Fruit fly (Drosophila melanogaster) whole organism, embryonic: ENCODE data around the gene sau.

Experiments used
- CG13287 ChIP-seq: fragments of 200-800 bp; sonication (Bioruptor generic); IDR thresholded peaks from 2 replicates; pipeline ENCODE4 v1.3.6; 2022; ENCODE audit warnings: missing biosample characterization, missing genetic modification characterization; ENCODE audit not compliant: partially characterized antibody
- CG13296 ChIP-seq: fragments of 200-800 bp; sonication (Bioruptor generic); optimal IDR thresholded peaks from 3 replicates; lab custom pipeline; 2018; ENCODE audit warnings: missing biosample characterization, mild to moderate bottlenecking, missing genetic modification characterization
- CG13624 ChIP-seq: fragments of 200-800 bp; sonication (Bioruptor generic); optimal IDR thresholded peaks from 2 replicates; lab custom pipeline; 2016; ENCODE audit warnings: missing biosample characterization, missing genetic modification characterization
- CG14860 ChIP-seq: fragments of 200-800 bp; sonication (Bioruptor generic); IDR thresholded peaks from 3 replicates; pipeline ENCODE4 v1.3.6; 2022; ENCODE audit warnings: missing biosample characterization, missing genetic modification characterization; ENCODE audit not compliant: partially characterized antibody
- CG15601 ChIP-seq: fragments of 200-800 bp; sonication (Bioruptor generic); optimal IDR thresholded peaks from 3 replicates; lab custom pipeline; 2019; ENCODE audit warnings: missing biosample characterization, mild to moderate bottlenecking, missing genetic modification characterization, moderate library complexity
- CG18599 ChIP-seq: fragments of 200-800 bp; sonication (Bioruptor generic); optimal IDR thresholded peaks from 3 replicates; lab custom pipeline; 2017; ENCODE audit warnings: missing biosample characterization, missing genetic modification characterization, mild to moderate bottlenecking, moderate library complexity, missing genetic modification reagents
- CG2120 ChIP-seq: fragments of 200-800 bp; sonication (Bioruptor generic); optimal IDR thresholded peaks from 3 replicates; lab custom pipeline; 2016; ENCODE audit warnings: missing biosample characterization, missing genetic modification characterization
- CG2678 ChIP-seq: fragments of 200-800 bp; sonication (Bioruptor generic); optimal IDR thresholded peaks from 3 replicates; lab custom pipeline; 2019; ENCODE audit warnings: missing biosample characterization, mild to moderate bottlenecking, missing genetic modification characterization, moderate library complexity
- CG31365 ChIP-seq: fragments of 200-800 bp; sonication (Bioruptor generic); optimal IDR thresholded peaks from 2 replicates; lab custom pipeline; 2018; ENCODE audit warnings: missing biosample characterization, mild to moderate bottlenecking, missing genetic modification characterization
- CG31441 ChIP-seq: fragments of 200-800 bp; sonication (Bioruptor generic); IDR thresholded peaks from 2 replicates; pipeline ENCODE4 v1.3.6; 2022; ENCODE audit warnings: missing biosample characterization, missing genetic modification characterization
- CG32532 ChIP-seq: fragments of 200-800 bp; sonication (Bioruptor generic); IDR thresholded peaks from 2 replicates; pipeline ENCODE4 v1.3.6; 2022; ENCODE audit warnings: missing biosample characterization, missing genetic modification characterization
- CG34376 ChIP-seq: fragments of 200-800 bp; sonication (Bioruptor generic); optimal IDR thresholded peaks from 2 replicates; lab custom pipeline; 2018; ENCODE audit warnings: missing biosample characterization, mild to moderate bottlenecking, missing genetic modification characterization
- CG6791 ChIP-seq: fragments of 200-800 bp; sonication (Bioruptor generic); IDR thresholded peaks from 3 replicates; pipeline ENCODE4 v1.3.6; 2022; ENCODE audit warnings: missing biosample characterization, missing genetic modification characterization; ENCODE audit not compliant: partially characterized antibody
- CG9609 ChIP-seq: fragments of 200-800 bp; sonication (Bioruptor generic); optimal IDR thresholded peaks from 3 replicates; lab custom pipeline; 2016; ENCODE audit warnings: missing biosample characterization, missing genetic modification characterization
- Dfd ChIP-seq, 2 experiments: fragments of >200 bp; optimal IDR thresholded peaks; 2 replicates each; lab custom pipeline; 2017; ENCODE audit warnings: missing biosample characterization in 2 of 2, missing genetic modification characterization in 2 of 2
- Doc3 ChIP-seq: fragments of 200-800 bp; sonication (Bioruptor generic); IDR thresholded peaks from 3 replicates; pipeline ENCODE4 v1.3.6; 2022; ENCODE audit warnings: missing biosample characterization, missing genetic modification characterization; ENCODE audit not compliant: partially characterized antibody
- Hr51 ChIP-seq, 2 experiments: fragments of 200-800 bp; sonication (Bioruptor generic); optimal IDR thresholded peaks; 2 replicates in 1 of 2; 3 replicates in 1 of 2; lab custom pipeline; 2016 to 2018; ENCODE audit warnings: missing biosample characterization in 2 of 2, missing genetic modification characterization in 2 of 2, mild to moderate bottlenecking in 1 of 2, moderate library complexity in 1 of 2
- MESR4 ChIP-seq: fragments of 200-800 bp; sonication (Bioruptor generic); optimal IDR thresholded peaks from 2 replicates; lab custom pipeline; 2018; ENCODE audit warnings: missing biosample characterization, mild to moderate bottlenecking, missing genetic modification characterization, moderate library complexity
- Med ChIP-seq: fragments of 200-800 bp; sonication (Bioruptor generic); peaks from one replicate; lab custom pipeline; 2016; ENCODE audit warnings: missing biosample characterization, missing genetic modification characterization, mild to moderate bottlenecking, inconsistent platforms, moderate library complexity
- Scr ChIP-seq: fragments of 200-800 bp; sonication (Bioruptor generic); IDR thresholded peaks from 2 replicates; pipeline ENCODE4 v1.3.6; 2022; ENCODE audit warnings: missing biosample characterization, missing genetic modification characterization; ENCODE audit not compliant: partially characterized antibody
- Usf ChIP-seq: fragments of 200-800 bp; sonication (Bioruptor generic); optimal IDR thresholded peaks from 2 replicates; lab custom pipeline; 2017; ENCODE audit warnings: missing genotype, missing biosample characterization, missing genetic modification characterization
- abd-A ChIP-seq: fragments of 200-800 bp; sonication (Bioruptor generic); optimal IDR thresholded peaks from 3 replicates; lab custom pipeline; 2019; ENCODE audit warnings: missing biosample characterization, mild to moderate bottlenecking, missing genetic modification characterization, moderate library complexity
- bcd ChIP-seq: fragments of 200-800 bp; sonication (Bioruptor generic); optimal IDR thresholded peaks from 2 replicates; lab custom pipeline; 2017; ENCODE audit warnings: missing biosample characterization, mild to moderate bottlenecking, missing genetic modification characterization
- crp ChIP-seq, 2 experiments: fragments of 200-800 bp; sonication (Bioruptor generic); optimal IDR thresholded peaks; 2 replicates in 1 of 2; 3 replicates in 1 of 2; lab custom pipeline; 2017; ENCODE audit warnings: missing biosample characterization in 2 of 2, missing genetic modification characterization in 2 of 2, mild to moderate bottlenecking in 1 of 2, moderate library complexity in 1 of 2
- ewg ChIP-seq: fragments of 200-800 bp; sonication (Bioruptor generic); optimal IDR thresholded peaks from 3 replicates; lab custom pipeline; 2017; ENCODE audit warnings: mild to moderate bottlenecking, missing biosample characterization, missing genetic modification reagents, missing genetic modification characterization
- fd102C ChIP-seq: fragments of 200-800 bp; sonication (Bioruptor generic); optimal IDR thresholded peaks from 2 replicates; lab custom pipeline; 2018; ENCODE audit warnings: missing biosample characterization, mild to moderate bottlenecking, missing genetic modification characterization, moderate library complexity
- grau ChIP-seq: fragments of 200-800 bp; optimal IDR thresholded peaks from 3 replicates; lab custom pipeline; 2019; ENCODE audit warnings: missing biosample characterization, mild to moderate bottlenecking, missing genetic modification characterization, moderate library complexity
- inv ChIP-seq: fragments of 200-800 bp; sonication (Bioruptor generic); IDR thresholded peaks from 2 replicates; pipeline ENCODE4 v1.3.6; 2022; ENCODE audit warnings: missing biosample characterization, missing genetic modification characterization; ENCODE audit not compliant: partially characterized antibody
- jumu ChIP-seq: fragments of 200-800 bp; sonication (Bioruptor generic); optimal IDR thresholded peaks from 3 replicates; lab custom pipeline; 2016; ENCODE audit warnings: missing biosample characterization, missing genetic modification characterization
- knrl ChIP-seq: fragments of 200-800 bp; sonication (Bioruptor generic); IDR thresholded peaks from 3 replicates; pipeline ENCODE4 v1.3.6; 2022; ENCODE audit warnings: missing biosample characterization, missing genetic modification characterization; ENCODE audit not compliant: partially characterized antibody
- lbe ChIP-seq: fragments of 200-800 bp; sonication (Bioruptor generic); optimal IDR thresholded peaks from 2 replicates; lab custom pipeline; 2016; ENCODE audit warnings: missing biosample characterization, mild to moderate bottlenecking, missing genetic modification characterization
- mirr ChIP-seq: fragments of 200-800 bp; sonication (Bioruptor generic); optimal IDR thresholded peaks from 3 replicates; lab custom pipeline; 2018; ENCODE audit warnings: missing biosample characterization, mild to moderate bottlenecking, missing genetic modification characterization
- nmo ChIP-seq: fragments of 200-800 bp; sonication (Bioruptor generic); optimal IDR thresholded peaks from 2 replicates; lab custom pipeline; 2018; ENCODE audit warnings: missing biosample characterization, mild to moderate bottlenecking, missing genetic modification characterization, moderate library complexity
- row ChIP-seq: fragments of 200-800 bp; sonication (Bioruptor generic); IDR thresholded peaks from 3 replicates; pipeline ENCODE4 v1.3.6; 2022; ENCODE audit warnings: missing biosample characterization, missing genetic modification characterization
- sc ChIP-seq, 3 experiments: fragments of >200 bp in 2 of 3; fragments of 200-800 bp in 1 of 3; sonication (Bioruptor generic) in 1 of 3; optimal IDR thresholded peaks; 2 replicates in 2 of 3; 3 replicates in 1 of 3; lab custom pipeline; 2017; ENCODE audit warnings: mild to moderate bottlenecking in 1 of 3, missing biosample characterization in 1 of 3, missing genetic modification characterization in 1 of 3, missing genetic modification reagents in 1 of 3
- sens ChIP-seq: fragments of 200-800 bp; sonication (Bioruptor generic); peaks from one replicate; lab custom pipeline; 2016; ENCODE audit warnings: missing biosample characterization, missing genetic modification characterization
- yki ChIP-seq: fragments of >200 bp; optimal IDR thresholded peaks from 3 replicates; lab custom pipeline; 2018
- zen ChIP-seq: fragments of 200-800 bp; sonication (Bioruptor generic); optimal IDR thresholded peaks from 3 replicates; lab custom pipeline; 2018; ENCODE audit warnings: missing biosample characterization, mild to moderate bottlenecking, missing genetic modification characterization, moderate library complexity
- zfh2 ChIP-seq: fragments of 200-800 bp; sonication (Bioruptor generic); optimal IDR thresholded peaks from 2 replicates; lab custom pipeline; 2016; ENCODE audit warnings: missing biosample characterization, missing genetic modification characterization

The sau gene

DNA sequence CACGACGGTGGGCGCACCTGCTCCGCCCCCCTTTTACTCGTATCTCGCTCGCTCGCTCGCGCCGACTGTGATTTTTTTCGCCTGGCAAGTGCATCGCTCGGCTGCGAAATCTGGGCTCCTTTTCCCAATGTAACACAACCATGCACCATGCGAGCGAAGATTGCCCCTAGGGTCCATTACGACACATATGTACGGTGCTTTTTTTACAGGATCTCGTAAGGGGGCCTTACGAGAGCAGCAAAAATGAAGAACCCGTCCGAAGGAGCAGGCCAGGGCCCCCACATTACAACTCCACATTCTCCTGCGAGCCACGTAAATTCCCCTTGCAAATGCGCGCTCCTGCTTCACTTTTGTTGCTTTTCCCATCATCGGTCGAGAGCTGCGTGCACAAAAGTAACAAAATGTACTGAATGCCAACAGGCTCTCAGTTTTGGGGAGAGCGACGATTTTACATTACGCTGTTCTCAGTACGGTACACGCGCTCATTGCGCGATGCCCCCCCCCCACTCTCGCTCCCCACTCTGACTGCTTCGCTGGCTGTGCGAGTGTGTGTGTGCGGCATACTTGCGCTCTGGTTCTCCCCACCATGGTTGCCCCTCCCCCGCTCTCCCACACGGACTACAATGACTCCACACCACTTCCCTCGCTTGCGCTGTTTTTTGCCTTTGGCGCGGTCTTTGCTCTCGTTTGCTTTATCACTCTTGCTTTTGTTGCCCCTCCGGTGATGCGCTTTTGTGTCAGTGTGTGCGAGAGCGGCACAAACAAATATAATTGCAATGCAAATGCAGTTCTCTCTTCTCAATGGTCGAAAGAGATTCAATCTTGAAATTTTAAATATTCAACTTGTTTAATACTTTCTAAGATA lies 23.1 kb upstream of the sau start (continued):
- TF ChIP-seq CG31365 (tag; lab: Kevin White, UChicago) (no peak), fd102C (GFP tag; lab: Kevin White, UChicago) (no peak), CG13624 (no peak), CG6791 (GFP tag; lab: Robert Waterston, UW) (peak; percentile 50; the same call in 1 of the 3 replicates), jumu (GFP tag; lab: Kevin White, UChicago) (no peak), yki (lab: Kevin White, UChicago) (no peak), mirr (GFP tag; lab: Kevin White, UChicago) (peak; percentile 3), CG31441 (GFP tag; lab: Robert Waterston, UW) (no peak)

DNA sequence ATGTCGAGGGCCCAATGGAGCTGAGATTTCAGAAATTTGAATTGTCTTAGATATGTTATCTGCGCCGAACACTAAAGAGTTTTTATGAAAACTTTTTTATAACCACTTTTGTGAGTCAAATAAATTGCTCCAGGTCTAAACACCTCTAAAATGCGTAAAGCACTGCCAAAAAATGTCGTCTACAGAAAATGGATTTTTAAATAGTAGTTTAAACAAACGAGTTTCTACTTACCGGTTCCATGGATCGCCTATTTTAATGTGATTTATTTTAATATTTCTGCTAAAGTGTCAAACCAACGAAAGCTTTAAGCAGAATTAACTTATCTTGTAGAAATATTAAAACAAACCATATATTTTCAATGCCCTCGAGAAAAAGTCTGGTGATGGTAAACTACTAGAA lies 20.1 kb upstream of the sau start, which contains the start of gene CG31668:
Gene CG31668, minus strand, starts transcription at position 101 of the 400 bp plus-strand sequence.
- no peak for TF ChIP-seq CG9609 (GFP tag; lab: Kevin White, UChicago)
- TF ChIP-seq sens (GFP tag; lab: Kevin White, UChicago), result peak; percentile 62

DNA sequence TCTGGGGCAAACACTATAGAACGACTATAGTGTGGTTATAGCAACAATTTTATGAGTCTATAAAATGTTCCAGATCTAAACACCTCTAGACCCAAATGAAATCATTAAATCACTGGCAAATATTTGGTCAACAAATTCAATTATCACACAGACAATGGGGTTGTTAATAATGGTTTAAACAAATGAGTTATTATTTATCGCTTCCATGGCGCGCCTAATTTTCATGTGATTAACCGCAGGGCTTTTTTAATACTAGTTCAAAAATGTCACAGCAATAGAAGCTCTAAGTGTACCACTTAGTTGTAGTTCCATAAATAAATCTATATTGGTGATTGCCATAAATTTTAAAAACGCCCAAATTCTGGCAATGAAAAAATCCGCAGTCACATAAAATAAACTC lies 17.1 kb upstream of the sau start, which contains the start of gene CG33124:
Gene CG33124, minus strand, starts transcription at position 101 of the 400 bp plus-strand sequence.
- TF ChIP-seq Med (GFP tag; lab: Kevin White, UChicago) (peak; percentile 7), Usf (GFP tag; lab: Kevin White, UChicago) (no peak), CG32532 (GFP tag; lab: Robert Waterston, UW) (no peak), CG13296 (GFP tag; lab: Kevin White, UChicago) (peak; percentile 3), CG2678 (tag; lab: Kevin White, UChicago) (peak; percentile 28)

DNA sequence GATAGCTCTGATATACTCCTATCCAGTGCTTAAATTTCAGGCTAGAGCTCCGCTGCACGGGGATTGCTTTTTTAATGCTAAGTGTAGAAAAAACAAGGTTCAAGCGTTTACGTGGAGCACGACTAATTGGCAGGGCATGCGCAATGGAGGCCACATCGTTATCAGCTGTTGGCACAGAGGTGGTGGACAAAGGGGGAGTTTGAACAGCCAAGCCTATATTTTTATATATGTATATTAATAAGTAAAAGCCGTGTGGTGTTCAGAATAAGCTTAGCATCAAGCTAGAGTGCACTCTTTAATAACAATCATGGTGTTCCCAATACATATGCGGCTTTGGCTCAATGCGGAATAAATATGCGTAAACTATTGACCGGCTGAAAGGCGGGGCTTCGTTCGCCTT lies 13.7 kb upstream of the sau start, which contains the start of gene CG15385:
Gene CG15385, minus strand, starts transcription at position 94 of the 400 bp plus-strand sequence.
- TF ChIP-seq CG18599 (GFP tag; lab: Kevin White, UChicago) (peak; percentile 3), crp (GFP tag; optimal IDR thresholded peaks at IDR 0.05; lab: Kevin White, UChicago) (peak in 1 of 2 experiments; percentile 68), MESR4 (GFP tag; lab: Kevin White, UChicago) (peak; percentile 11), nmo (GFP tag; lab: Kevin White, UChicago) (no peak), bcd (GFP tag; lab: Kevin White, UChicago) (no peak), ewg (GFP tag; lab: Kevin White, UChicago) (peak; percentile 96), Med (GFP tag; lab: Kevin White, UChicago) (peak; percentile 70), row (peak; percentile 49; the same call in 2 of the 3 replicates)

DNA sequence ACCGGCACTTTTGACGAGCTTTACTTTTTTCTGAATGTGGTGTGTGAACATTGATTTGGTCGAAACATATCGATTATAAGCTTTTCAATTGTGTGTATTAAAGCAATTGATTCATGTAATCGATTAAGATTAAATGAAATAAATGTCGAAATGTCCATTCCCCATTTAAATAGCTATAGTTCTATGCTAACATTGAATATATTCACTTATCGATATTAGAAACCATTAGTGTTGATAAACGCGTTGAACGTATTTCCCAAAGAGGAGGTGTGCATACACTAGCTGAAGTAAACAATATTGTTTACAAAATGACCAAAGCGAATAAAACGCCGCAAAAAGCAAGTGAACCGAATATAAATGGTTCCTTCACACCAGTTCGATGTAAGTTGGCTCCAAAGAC lies 12.1 kb upstream of the sau start, which contains the start of the genes Uch and CG34174:
Gene Uch, minus strand, starts transcription at position 208 of the 400 bp plus-strand sequence.
Gene CG34174, plus strand, starts transcription at position 263 of the 400 bp plus-strand sequence.
- peak; percentile 64 for TF ChIP-seq CG14860 (GFP tag; lab: Robert Waterston, UW)
- peak; percentile 46; the same call in 1 of the 2 replicates for TF ChIP-seq inv (GFP tag; lab: Robert Waterston, UW)
- TF ChIP-seq zen (tag; lab: Kevin White, UChicago), result peak; percentile 46
- TF ChIP-seq CG13287 (GFP tag; lab: Robert Waterston, UW), result peak; percentile 87
- peak; percentile 80 for TF ChIP-seq knrl (GFP tag; lab: Robert Waterston, UW)
- TF ChIP-seq Hr51 (GFP tag; optimal IDR thresholded peaks at IDR 0.05; lab: Kevin White, UChicago), result peak in 1 of 2 experiments; percentile 3
- peak; percentile 1 for TF ChIP-seq zfh2 (GFP tag; lab: Kevin White, UChicago)
- TF ChIP-seq Scr (GFP tag; lab: Robert Waterston, UW), result peak; percentile 78
- no peak for TF ChIP-seq Dfd (GFP tag; optimal IDR thresholded peaks at IDR 0.05; lab: Kevin White, UChicago)
- TF ChIP-seq CG2120, result peak; percentile 5
- no peak for TF ChIP-seq sc (optimal IDR thresholded peaks at IDR 0.05; lab: Kevin White, UChicago)
- no peak for TF ChIP-seq sc (GFP tag; optimal IDR thresholded peaks at IDR 0.05; lab: Kevin White, UChicago)
- TF ChIP-seq CG34376 (GFP tag; lab: Kevin White, UChicago), result peak; percentile 21
- TF ChIP-seq Doc3 (GFP tag; lab: Robert Waterston, UW), result peak; percentile 72
- TF ChIP-seq lbe (GFP tag; lab: Kevin White, UChicago), result peak; percentile 43
- peak; percentile 34 for TF ChIP-seq grau (tag; lab: Kevin White, UChicago)
- peak; percentile 29 for TF ChIP-seq abd-A (tag; lab: Kevin White, UChicago)
- TF ChIP-seq CG15601, result peak; percentile 42
